Worm (Caenorhabditis elegans) whole organism, mixed stage, embryonic: Measurements from ENCODE around the gene T12G3.4.

Experiments
- M03D4.4 ChIP-seq: sonication (generic microtip); optimal IDR thresholded peaks from 2 replicates; lab custom pipeline; 2017; ENCODE audit warnings: mild to moderate bottlenecking, missing genetic modification characterization, missing compliant biosample characterization
- bed-3 ChIP-seq: fragments of 200-800 bp; sonication (Bioruptor generic); optimal IDR thresholded peaks from 3 replicates; lab custom pipeline; 2018; ENCODE audit warnings: mild to moderate bottlenecking, missing genetic modification characterization, moderate library complexity, missing compliant biosample characterization
- blmp-1 ChIP-seq: fragments of 150-350 bp; optimal IDR thresholded peaks from 2 replicates; lab custom pipeline; 2014; ENCODE audit warnings: missing biosample characterization, missing genetic modification characterization
- ceh-39 ChIP-seq: fragments of 150-350 bp; optimal IDR thresholded peaks from 2 replicates; lab custom pipeline; 2014; ENCODE audit warnings: missing biosample characterization, missing genetic modification characterization
- ceh-43 ChIP-seq: fragments of 200-800 bp; sonication (Bioruptor generic); optimal IDR thresholded peaks from 2 replicates; lab custom pipeline; 2018; ENCODE audit warnings: mild to moderate bottlenecking, missing genetic modification characterization, moderate library complexity, missing compliant biosample characterization
- ceh-83 ChIP-seq: fragments of 200-800 bp; sonication (Bioruptor generic); optimal IDR thresholded peaks from 2 replicates; lab custom pipeline; 2018; ENCODE audit warnings: mild to moderate bottlenecking, missing genetic modification characterization, missing compliant biosample characterization
- ces-1 ChIP-seq: fragments of 150-350 bp; optimal IDR thresholded peaks from 2 replicates; lab custom pipeline; 2014; ENCODE audit warnings: missing biosample characterization, missing genetic modification reagents, missing genetic modification characterization
- cnd-1 ChIP-seq: fragments of 200-800 bp; sonication (Bioruptor generic); optimal IDR thresholded peaks from 2 replicates; lab custom pipeline; 2018; ENCODE audit warnings: mild to moderate bottlenecking, missing genetic modification characterization, missing compliant biosample characterization
- drap-1 ChIP-seq: fragments of 200-800 bp; sonication (Bioruptor generic); optimal IDR thresholded peaks from 3 replicates; lab custom pipeline; 2018; ENCODE audit warnings: mild to moderate bottlenecking, missing genetic modification characterization, missing compliant biosample characterization
- elt-1 ChIP-seq: sonication (generic microtip); optimal IDR thresholded peaks from 2 replicates; lab custom pipeline; 2017; ENCODE audit warnings: missing genetic modification characterization, mild to moderate bottlenecking, missing compliant biosample characterization, antibody characterized with exemption, moderate library complexity, borderline replicate concordance; ENCODE audit not compliant: insufficient read depth
- elt-3 ChIP-seq: fragments of 150-350 bp; optimal IDR thresholded peaks from 2 replicates; lab custom pipeline; 2014; ENCODE audit warnings: missing biosample characterization, missing genetic modification characterization
- flh-1 ChIP-seq: fragments of 200-800 bp; sonication (Bioruptor generic); optimal IDR thresholded peaks from 2 replicates; lab custom pipeline; 2018; ENCODE audit warnings: mild to moderate bottlenecking, missing genetic modification characterization, moderate library complexity, missing compliant biosample characterization
- ham-2 ChIP-seq: fragments of 200-800 bp; sonication (Bioruptor generic); optimal IDR thresholded peaks from 2 replicates; lab custom pipeline; 2018; ENCODE audit warnings: mild to moderate bottlenecking, missing genetic modification characterization, missing compliant biosample characterization
- hlh-1 ChIP-seq: fragments of 150-350 bp; optimal IDR thresholded peaks from 2 replicates; lab custom pipeline; 2014; ENCODE audit warnings: missing biosample characterization, missing genetic modification reagents, missing genetic modification characterization
- lin-13 ChIP-seq: fragments of 150-350 bp; optimal IDR thresholded peaks from 2 replicates; lab custom pipeline; 2014; ENCODE audit warnings: missing biosample characterization, missing genetic modification characterization
- lin-32 ChIP-seq: fragments of 200-800 bp; sonication (Bioruptor generic); optimal IDR thresholded peaks from 2 replicates; lab custom pipeline; 2018; ENCODE audit warnings: mild to moderate bottlenecking, missing genetic modification characterization, missing compliant biosample characterization
- lsy-2 ChIP-seq: fragments of 150-350 bp; optimal IDR thresholded peaks from 2 replicates; lab custom pipeline; 2014; ENCODE audit warnings: missing biosample characterization, missing genetic modification characterization
- mab-5 ChIP-seq: fragments of 150-350 bp; optimal IDR thresholded peaks from 2 replicates; lab custom pipeline; 2014; ENCODE audit warnings: missing biosample characterization, missing genetic modification characterization
- mep-1 ChIP-seq: fragments of 150-350 bp; optimal IDR thresholded peaks from 2 replicates; lab custom pipeline; 2017; ENCODE audit warnings: missing biosample characterization, missing genetic modification reagents, missing genetic modification characterization, inconsistent platforms
- mls-2 ChIP-seq: sonication (generic microtip); optimal IDR thresholded peaks from 2 replicates; lab custom pipeline; 2016; ENCODE audit warnings: mild to moderate bottlenecking, missing genetic modification characterization, moderate library complexity, missing compliant biosample characterization
- nhr-12 ChIP-seq: fragments of 150-350 bp; optimal IDR thresholded peaks from 2 replicates; lab custom pipeline; 2014; ENCODE audit warnings: missing biosample characterization, missing genetic modification characterization
- nhr-2 ChIP-seq: fragments of 150-350 bp; optimal IDR thresholded peaks from 2 replicates; lab custom pipeline; 2014; ENCODE audit warnings: missing biosample characterization, missing genetic modification characterization
- nhr-237 ChIP-seq: fragments of 150-350 bp; optimal IDR thresholded peaks from 2 replicates; lab custom pipeline; 2014; ENCODE audit warnings: missing biosample characterization, missing genetic modification characterization
- nhr-28 ChIP-seq: fragments of 150-350 bp; optimal IDR thresholded peaks from 2 replicates; lab custom pipeline; 2014; ENCODE audit warnings: missing biosample characterization, missing genetic modification characterization
- nhr-76 ChIP-seq: sonication (generic microtip); optimal IDR thresholded peaks from 2 replicates; lab custom pipeline; 2017; ENCODE audit warnings: missing biosample characterization, missing genetic modification characterization
- pha-4 ChIP-seq: fragments of 150-350 bp; optimal IDR thresholded peaks from 2 replicates; lab custom pipeline; 2018; ENCODE audit warnings: missing biosample characterization, missing genetic modification reagents, missing genetic modification characterization
- sem-2 ChIP-seq: fragments of 200-800 bp; sonication (Bioruptor generic); optimal IDR thresholded peaks from 2 replicates; lab custom pipeline; 2018; ENCODE audit warnings: mild to moderate bottlenecking, missing genetic modification characterization, missing compliant biosample characterization
- snpc-4 ChIP-seq: fragments of 150-350 bp; optimal IDR thresholded peaks from 2 replicates; lab custom pipeline; 2014; ENCODE audit warnings: missing biosample characterization, missing genetic modification characterization
- sptf-1 ChIP-seq: sonication (generic microtip); optimal IDR thresholded peaks from 2 replicates; lab custom pipeline; 2017; ENCODE audit warnings: mild to moderate bottlenecking, missing genetic modification characterization, moderate library complexity, missing compliant biosample characterization
- tbx-8 ChIP-seq: fragments of 200-800 bp; sonication (Bioruptor generic); optimal IDR thresholded peaks from 2 replicates; lab custom pipeline; 2018; ENCODE audit warnings: mild to moderate bottlenecking, missing genetic modification characterization, moderate library complexity, missing compliant biosample characterization
- unc-120 ChIP-seq: sonication (generic microtip); optimal IDR thresholded peaks from 2 replicates; lab custom pipeline; 2017; ENCODE audit warnings: missing genetic modification characterization, missing compliant biosample characterization; ENCODE audit not compliant: poor library complexity, severe bottlenecking
- unc-39 ChIP-seq: fragments of 150-350 bp; optimal IDR thresholded peaks from 2 replicates; lab custom pipeline; 2014; ENCODE audit warnings: missing biosample characterization, missing genetic modification characterization
- unc-62 ChIP-seq: fragments of 150-350 bp; optimal IDR thresholded peaks from 2 replicates; lab custom pipeline; 2014; ENCODE audit warnings: missing biosample characterization, missing genetic modification reagents, missing genetic modification characterization
- zip-8 ChIP-seq: fragments of 150-350 bp; optimal IDR thresholded peaks from 2 replicates; lab custom pipeline; 2014; ENCODE audit warnings: missing biosample characterization, missing genetic modification characterization
- ztf-11 ChIP-seq: fragments of 150-350 bp; optimal IDR thresholded peaks from 2 replicates; lab custom pipeline; 2014; ENCODE audit warnings: missing biosample characterization, missing genetic modification characterization

The T12G3.4 gene

DNA sequence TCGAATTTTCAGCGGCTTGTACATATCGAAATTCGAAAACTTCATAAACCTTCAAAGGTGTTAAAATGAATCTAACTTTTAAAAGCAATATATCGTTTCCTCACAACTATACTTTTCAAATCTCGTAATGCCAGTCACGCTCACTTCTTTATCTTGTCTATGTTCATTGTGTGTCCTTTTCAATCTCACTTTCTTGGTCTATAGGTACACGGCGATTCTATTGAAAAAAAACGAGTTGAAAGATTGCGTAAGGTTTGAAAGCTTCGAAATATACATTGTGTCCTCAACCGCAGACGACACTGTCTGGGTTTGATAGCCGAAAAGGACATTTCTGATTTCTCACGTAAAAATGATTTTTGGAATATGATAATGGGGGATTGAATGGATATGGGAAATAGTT lies 29.1 kb upstream of the T12G3.4 start:
- TF ChIP-seq nhr-237 (tag; lab: Kevin White, UChicago) (no peak), bed-3 (GFP tag; lab: Kevin White, UChicago) (no peak), snpc-4 (no peak), sptf-1 (tag; lab: Kevin White, UChicago) (no peak), tbx-8 (GFP tag; lab: Kevin White, UChicago) (no peak), ceh-39 (tag; lab: Kevin White, UChicago) (no peak), lin-32 (no peak), hlh-1 (no peak), zip-8 (no peak), ztf-11 (tag; lab: Kevin White, UChicago) (no peak)

DNA sequence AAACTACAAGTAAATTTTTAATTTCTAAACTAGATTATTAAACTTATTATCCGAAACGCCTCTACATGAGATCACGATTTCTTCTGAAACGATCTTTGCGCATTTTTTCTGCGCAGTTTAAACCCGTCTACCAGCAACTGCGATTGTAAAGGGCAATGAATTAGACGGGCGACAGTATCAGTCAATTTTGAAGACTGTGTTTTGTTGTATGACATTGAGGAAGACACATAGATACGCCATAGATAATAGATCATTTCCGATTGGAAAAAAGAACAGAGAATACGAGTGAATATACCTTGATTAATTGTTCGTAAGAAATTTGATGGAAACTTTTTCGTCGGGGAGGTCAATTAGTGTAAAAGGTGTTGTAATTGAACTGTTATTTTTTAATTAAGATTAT lies 26.7 kb upstream of the T12G3.4 start:
- TF ChIP-seq elt-1 (tag; lab: Kevin White, UChicago) (peak; percentile 20), ceh-39 (tag; lab: Kevin White, UChicago) (no peak)

DNA sequence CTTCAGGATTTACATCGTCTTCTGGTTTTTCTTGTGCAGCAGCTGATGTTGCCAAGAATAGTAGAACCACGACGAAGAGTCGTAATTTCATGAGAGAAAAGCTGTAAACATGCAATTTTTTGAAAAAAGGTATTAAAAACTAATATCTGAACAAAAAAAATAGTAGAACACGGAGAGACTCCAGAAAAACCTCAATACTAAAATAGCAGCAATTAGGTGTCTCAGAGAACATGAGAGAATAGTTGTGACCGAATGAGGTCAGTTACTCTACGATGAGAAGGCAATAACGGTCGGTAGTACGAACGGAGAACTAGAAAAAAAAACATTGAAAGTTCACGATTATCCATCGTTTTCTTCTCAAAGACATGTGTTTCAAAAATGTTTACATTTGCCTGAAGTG lies 19.0 kb upstream of the T12G3.4 start, which contains the start of gene tgn-38:
tgn-38 (minus strand) TSS at position 101 of the 400 bp plus-strand sequence.
- no peak for TF ChIP-seq lin-32
- TF ChIP-seq sem-2 (GFP tag; lab: Kevin White, UChicago): no peak
- no peak for TF ChIP-seq mls-2
- TF ChIP-seq blmp-1: no peak
- TF ChIP-seq ceh-39 (tag; lab: Kevin White, UChicago): no peak
- TF ChIP-seq nhr-28 (tag; lab: Kevin White, UChicago): no peak
- no peak for TF ChIP-seq drap-1 (GFP tag; lab: Kevin White, UChicago)
- TF ChIP-seq flh-1 (GFP tag; lab: Kevin White, UChicago): no peak
- no peak for TF ChIP-seq elt-1 (tag; lab: Kevin White, UChicago)
- TF ChIP-seq pha-4 (tag; lab: Kevin White, UChicago): no peak
- no peak for TF ChIP-seq nhr-76 (tag; lab: Kevin White, UChicago)
- TF ChIP-seq tbx-8 (GFP tag; lab: Kevin White, UChicago): no peak
- TF ChIP-seq hlh-1: no peak
- TF ChIP-seq ceh-43: no peak
- no peak for TF ChIP-seq ham-2 (GFP tag; lab: Kevin White, UChicago)
- TF ChIP-seq lin-13 (tag; lab: Kevin White, UChicago): no peak
- TF ChIP-seq nhr-12 (tag; lab: Kevin White, UChicago): no peak
- no peak for TF ChIP-seq mep-1 (tag; lab: Kevin White, UChicago)

DNA sequence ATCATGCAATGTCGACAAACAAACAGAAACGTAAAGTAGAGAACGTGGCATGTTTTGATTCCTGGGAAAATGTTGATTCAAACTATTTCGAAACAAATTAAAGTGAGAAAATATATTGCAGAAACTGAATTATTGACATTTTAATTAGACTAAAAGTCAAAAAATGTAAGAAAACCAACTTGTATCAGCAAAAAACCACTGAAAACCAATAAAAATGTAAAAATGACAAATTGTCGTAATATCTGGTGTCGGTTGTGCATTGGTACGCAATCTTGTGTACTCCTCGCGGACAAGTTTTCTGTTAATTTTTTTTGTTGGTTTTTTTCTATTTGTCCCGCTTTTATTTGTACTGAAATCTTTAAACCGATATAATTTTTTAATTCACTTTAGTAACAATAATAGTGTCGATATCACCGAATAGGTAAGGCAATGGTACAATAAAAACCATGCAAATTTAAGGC lies 18.3 kb upstream of the T12G3.4 start, which contains the start of gene T12G3.11:
T12G3.11 (minus strand) TSS at position 51 of the 461 bp plus-strand sequence.
- TF ChIP-seq lsy-2 (tag; lab: Kevin White, UChicago) (peak; percentile 52), flh-1 (GFP tag; lab: Kevin White, UChicago) (no peak), ces-1 (GFP tag; lab: Kevin White, UChicago) (peak; percentile 14)

DNA sequence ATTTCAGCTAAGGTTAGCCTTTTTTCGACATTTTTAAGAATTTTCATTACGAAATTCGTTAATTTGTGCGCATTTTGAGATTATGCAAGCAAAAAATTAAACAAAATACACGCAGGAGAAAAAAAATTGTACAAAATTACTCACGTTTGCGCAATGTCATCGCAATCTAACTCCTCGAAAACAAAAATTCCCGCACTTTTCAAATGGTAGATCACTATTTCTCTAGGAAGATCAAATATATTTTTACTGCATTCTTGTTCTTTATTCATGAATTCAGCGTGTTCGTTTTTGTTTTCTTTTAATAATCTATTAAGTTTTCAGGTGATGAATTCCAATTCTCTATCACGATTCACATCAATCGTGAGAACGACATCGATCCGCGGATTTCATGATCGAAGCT lies 17.1 kb upstream of the T12G3.4 start, which contains the start of the genes T12G3.6 and mrpl-51:
T12G3.6 (minus strand) TSS at position 269 of the 400 bp plus-strand sequence.
mrpl-51 (plus strand) TSS at position 322 of the 400 bp plus-strand sequence.
- no peak for TF ChIP-seq M03D4.4
- TF ChIP-seq snpc-4: no peak
- no peak for TF ChIP-seq unc-39

DNA sequence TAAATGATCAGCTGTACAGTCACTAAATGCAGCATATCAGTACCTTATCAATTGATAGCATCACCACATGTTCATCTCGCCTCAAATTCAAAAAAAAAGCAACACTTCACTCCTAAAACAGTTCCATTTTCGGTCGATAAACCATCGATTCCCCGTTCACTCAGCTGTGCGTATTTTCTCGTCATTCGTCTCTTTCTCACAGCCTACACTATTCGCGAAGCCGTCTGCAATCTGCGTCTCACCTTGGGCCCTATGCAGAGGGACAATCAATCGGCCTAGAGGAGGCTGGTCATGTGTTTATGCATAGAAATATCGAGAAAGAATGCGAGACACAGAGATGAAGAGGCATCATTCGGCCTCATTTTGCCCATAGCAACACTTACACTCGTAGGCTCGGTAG lies 15.7 kb upstream of the T12G3.4 start:
- peak; percentile 37 for TF ChIP-seq drap-1 (GFP tag; lab: Kevin White, UChicago)
- peak; percentile 90 for TF ChIP-seq pha-4 (tag; lab: Kevin White, UChicago)
- TF ChIP-seq tbx-8 (GFP tag; lab: Kevin White, UChicago): peak; percentile 32
- TF ChIP-seq nhr-2 (tag; lab: Kevin White, UChicago): peak; percentile 27
- TF ChIP-seq nhr-237 (tag; lab: Kevin White, UChicago): peak; percentile 79
- no peak for TF ChIP-seq blmp-1
- TF ChIP-seq elt-1 (tag; lab: Kevin White, UChicago): peak; percentile 11
- TF ChIP-seq zip-8: no peak
- TF ChIP-seq lin-13 (tag; lab: Kevin White, UChicago): peak; percentile 54
- no peak for TF ChIP-seq snpc-4
- TF ChIP-seq lsy-2 (tag; lab: Kevin White, UChicago): peak; percentile 58
- no peak for TF ChIP-seq sem-2 (GFP tag; lab: Kevin White, UChicago)
- TF ChIP-seq mep-1 (tag; lab: Kevin White, UChicago): peak; percentile 65
- peak; percentile 50 for TF ChIP-seq cnd-1 (tag; lab: Kevin White, UChicago)
- TF ChIP-seq flh-1 (GFP tag; lab: Kevin White, UChicago): no peak
- peak; percentile 81 for TF ChIP-seq mls-2
- no peak for TF ChIP-seq ztf-11 (tag; lab: Kevin White, UChicago)
- no peak for TF ChIP-seq bed-3 (GFP tag; lab: Kevin White, UChicago)
- peak; percentile 31 for TF ChIP-seq sptf-1 (tag; lab: Kevin White, UChicago)
- peak; percentile 55 for TF ChIP-seq ces-1 (GFP tag; lab: Kevin White, UChicago)
- peak; percentile 65 for TF ChIP-seq ham-2 (GFP tag; lab: Kevin White, UChicago)
- TF ChIP-seq elt-3 (tag; lab: Kevin White, UChicago): no peak
- no peak for TF ChIP-seq M03D4.4
- TF ChIP-seq nhr-12 (tag; lab: Kevin White, UChicago): no peak
- no peak for TF ChIP-seq nhr-28 (tag; lab: Kevin White, UChicago)
- no peak for TF ChIP-seq ceh-43
- TF ChIP-seq mab-5: no peak
- no peak for TF ChIP-seq ceh-83 (GFP tag; lab: Kevin White, UChicago)
- TF ChIP-seq unc-62: peak; percentile 79
- peak; percentile 76 for TF ChIP-seq hlh-1
- TF ChIP-seq unc-120 (tag; lab: Kevin White, UChicago): peak; percentile 68
- TF ChIP-seq ceh-39 (tag; lab: Kevin White, UChicago): peak; percentile 98
- TF ChIP-seq nhr-76 (tag; lab: Kevin White, UChicago): no peak
- TF ChIP-seq lin-32: no peak
